Fruit fly (Drosophila melanogaster) whole organism, embryonic: ENCODE results near the gene Ubi-p63E.

ENCODE experiments used
- Aef1 ChIP-seq: fragments of 200-800 bp; sonication (Bioruptor generic); IDR thresholded peaks from 3 replicates; pipeline ENCODE4 v1.3.6; 2022; ENCODE audit warnings: missing biosample characterization, missing genetic modification characterization
- Atf6 ChIP-seq: fragments of 200-800 bp; sonication (Bioruptor generic); IDR thresholded peaks from 2 replicates; pipeline ENCODE4 v1.3.6; 2022; ENCODE audit warnings: missing biosample characterization, missing genetic modification characterization
- Awh ChIP-seq: fragments of 200-800 bp; sonication (Bioruptor generic); IDR thresholded peaks from 2 replicates; pipeline ENCODE4, ENCODE4 v1.3.6; 2022; ENCODE audit warnings: missing biosample characterization, missing genetic modification characterization
- Bgb ChIP-seq: fragments of 200-800 bp; sonication (Bioruptor generic); IDR thresholded peaks from 2 replicates; pipeline ENCODE4 v1.3.6; 2022; ENCODE audit warnings: missing biosample characterization, missing genetic modification characterization; ENCODE audit not compliant: partially characterized antibody
- CG10366 ChIP-seq: fragments of 200-800 bp; sonication (Bioruptor generic); IDR thresholded peaks from 2 replicates; pipeline ENCODE4 v1.3.6; 2022; ENCODE audit warnings: missing biosample characterization, missing genetic modification characterization
- CG10654 ChIP-seq: fragments of 200-800 bp; sonication (Bioruptor generic); optimal IDR thresholded peaks from 2 replicates; lab custom pipeline; 2016; ENCODE audit warnings: missing biosample characterization, missing genetic modification characterization
- CG10979 ChIP-seq: fragments of 200-800 bp; sonication (Bioruptor generic); optimal IDR thresholded peaks from 2 replicates; lab custom pipeline; 2018; ENCODE audit warnings: missing biosample characterization, mild to moderate bottlenecking, missing genetic modification characterization, moderate library complexity
- CG12155 ChIP-seq: fragments of 200-800 bp; sonication (Bioruptor generic); optimal IDR thresholded peaks from 3 replicates; lab custom pipeline; 2016; ENCODE audit warnings: missing biosample characterization, missing genetic modification characterization
- CG13287 ChIP-seq: fragments of 200-800 bp; sonication (Bioruptor generic); IDR thresholded peaks from 2 replicates; pipeline ENCODE4 v1.3.6; 2022; ENCODE audit warnings: missing biosample characterization, missing genetic modification characterization; ENCODE audit not compliant: partially characterized antibody
- CG14710 ChIP-seq: fragments of 200-800 bp; sonication (Bioruptor generic); optimal IDR thresholded peaks from 3 replicates; lab custom pipeline; 2019; ENCODE audit warnings: missing biosample characterization, mild to moderate bottlenecking, missing genetic modification characterization, moderate library complexity
- CG18619 ChIP-seq: fragments of 200-800 bp; sonication (Bioruptor generic); optimal IDR thresholded peaks from 3 replicates; lab custom pipeline; 2017; ENCODE audit warnings: missing biosample characterization, mild to moderate bottlenecking, missing genetic modification characterization
- CG2129 ChIP-seq: fragments of 200-800 bp; sonication (Bioruptor generic); IDR thresholded peaks from 2 replicates; pipeline ENCODE4 v1.3.6; 2022; ENCODE audit warnings: missing biosample characterization, missing genetic modification characterization; ENCODE audit not compliant: partially characterized antibody
- CG2199 ChIP-seq: fragments of 200-800 bp; sonication (Bioruptor generic); IDR thresholded peaks from 3 replicates; pipeline ENCODE4 v1.3.6; 2022; ENCODE audit warnings: missing biosample characterization, missing genetic modification characterization
- CG31441 ChIP-seq: fragments of 200-800 bp; sonication (Bioruptor generic); IDR thresholded peaks from 2 replicates; pipeline ENCODE4 v1.3.6; 2022; ENCODE audit warnings: missing biosample characterization, missing genetic modification characterization
- CG32772 ChIP-seq: fragments of 200-800 bp; sonication (Bioruptor generic); IDR thresholded peaks from 2 replicates; pipeline ENCODE4 v1.3.6; 2022; ENCODE audit warnings: missing biosample characterization, missing genetic modification characterization
- CG3838 ChIP-seq: fragments of 200-800 bp; sonication (Bioruptor generic); optimal IDR thresholded peaks from 3 replicates; lab custom pipeline; 2016; ENCODE audit warnings: missing biosample characterization, missing genetic modification characterization
- CG4707 ChIP-seq: fragments of 200-800 bp; sonication (Bioruptor generic); optimal IDR thresholded peaks from 2 replicates; lab custom pipeline; 2018; ENCODE audit warnings: missing biosample characterization, mild to moderate bottlenecking, missing genetic modification characterization, moderate library complexity
- CG4820 ChIP-seq: fragments of 200-800 bp; sonication (Bioruptor generic); optimal IDR thresholded peaks from 3 replicates; lab custom pipeline; 2016; ENCODE audit warnings: missing biosample characterization, missing genetic modification characterization
- CG5180 ChIP-seq: fragments of 200-800 bp; sonication (Bioruptor generic); optimal IDR thresholded peaks from 3 replicates; lab custom pipeline; 2017; ENCODE audit warnings: missing biosample characterization, missing genetic modification characterization, mild to moderate bottlenecking, moderate library complexity, missing genetic modification reagents
- CG9437 ChIP-seq: fragments of 200-800 bp; sonication (Bioruptor generic); optimal IDR thresholded peaks from 2 replicates; lab custom pipeline; 2018; ENCODE audit warnings: missing biosample characterization, mild to moderate bottlenecking, missing genetic modification characterization
- Camta ChIP-seq: fragments of 200-800 bp; sonication (Bioruptor generic); optimal IDR thresholded peaks from 2 replicates; lab custom pipeline; 2016; ENCODE audit warnings: missing biosample characterization, missing genetic modification characterization
- Drgx ChIP-seq: fragments of 200-800 bp; sonication (Bioruptor generic); IDR thresholded peaks from 2 replicates; pipeline ENCODE4 v1.3.6; 2022; ENCODE audit warnings: missing biosample characterization, missing genetic modification characterization
- Eip74EF ChIP-seq, 2 experiments: fragments of 200-800 bp in 1 of 2; fragments of >200 bp in 1 of 2; sonication (Bioruptor generic) in 1 of 2; optimal IDR thresholded peaks; 2 replicates each; lab custom pipeline; 2017 to 2019; ENCODE audit warnings: missing biosample characterization in 2 of 2, missing genetic modification characterization in 2 of 2, mild to moderate bottlenecking in 1 of 2, moderate library complexity in 1 of 2
- HHEX ChIP-seq: fragments of 200-800 bp; sonication (Bioruptor generic); optimal IDR thresholded peaks from 3 replicates; lab custom pipeline; 2017; ENCODE audit warnings: missing biosample characterization, mild to moderate bottlenecking, missing genetic modification characterization, missing genetic modification reagents
- Hmr ChIP-seq: fragments of 200-800 bp; sonication (Bioruptor generic); optimal IDR thresholded peaks from 3 replicates; lab custom pipeline; 2017; ENCODE audit warnings: mild to moderate bottlenecking, missing biosample characterization, missing genetic modification reagents, missing genetic modification characterization
- Jarid2 ChIP-seq: fragments of 200-800 bp; sonication (Bioruptor generic); optimal IDR thresholded peaks from 3 replicates; lab custom pipeline; 2017; ENCODE audit warnings: mild to moderate bottlenecking, missing biosample characterization, missing genetic modification reagents, missing genetic modification characterization
- Lhr ChIP-seq: fragments of 200-800 bp; sonication (Bioruptor generic); optimal IDR thresholded peaks from 3 replicates; lab custom pipeline; 2017; ENCODE audit warnings: mild to moderate bottlenecking, missing biosample characterization, missing genetic modification reagents, missing genetic modification characterization
- Med ChIP-seq: fragments of 200-800 bp; sonication (Bioruptor generic); peaks from one replicate; lab custom pipeline; 2016; ENCODE audit warnings: missing biosample characterization, missing genetic modification characterization, mild to moderate bottlenecking, inconsistent platforms, moderate library complexity
- Mes4 ChIP-seq: fragments of 200-800 bp; sonication (Bioruptor generic); optimal IDR thresholded peaks from 2 replicates; lab custom pipeline; 2016; ENCODE audit warnings: missing biosample characterization, missing genetic modification characterization
- Mrtf ChIP-seq: fragments of 200-800 bp; sonication (Bioruptor generic); IDR thresholded peaks from 3 replicates; pipeline ENCODE4 v1.3.6; 2022; ENCODE audit warnings: missing biosample characterization, missing genetic modification characterization
- Oli ChIP-seq: fragments of 200-800 bp; sonication (Bioruptor generic); optimal IDR thresholded peaks from 2 replicates; lab custom pipeline; 2018; ENCODE audit warnings: missing biosample characterization, mild to moderate bottlenecking, missing genetic modification characterization, moderate library complexity
- Trl ChIP-seq, 3 experiments: fragments of >200 bp in 2 of 3; fragments of 200-800 bp in 1 of 3; sonication (Bioruptor generic) in 1 of 3; optimal IDR thresholded peaks; 2 replicates in 1 of 3; 3 replicates in 2 of 3; lab custom pipeline; 2016 to 2017; ENCODE audit warnings: missing biosample characterization in 1 of 3, missing genetic modification characterization in 1 of 3
- crp ChIP-seq, 2 experiments: fragments of 200-800 bp; sonication (Bioruptor generic); optimal IDR thresholded peaks; 2 replicates in 1 of 2; 3 replicates in 1 of 2; lab custom pipeline; 2017; ENCODE audit warnings: missing biosample characterization in 2 of 2, missing genetic modification characterization in 2 of 2, mild to moderate bottlenecking in 1 of 2, moderate library complexity in 1 of 2
- dm ChIP-seq: fragments of 200-800 bp; sonication (Bioruptor generic); optimal IDR thresholded peaks from 3 replicates; lab custom pipeline; 2016; ENCODE audit warnings: missing biosample characterization, missing genetic modification characterization
- jumu ChIP-seq: fragments of 200-800 bp; sonication (Bioruptor generic); optimal IDR thresholded peaks from 3 replicates; lab custom pipeline; 2016; ENCODE audit warnings: missing biosample characterization, missing genetic modification characterization
- mld ChIP-seq: fragments of 200-800 bp; sonication (Bioruptor generic); IDR thresholded peaks from 3 replicates; pipeline ENCODE4 v1.3.6; 2022; ENCODE audit warnings: missing biosample characterization, missing genetic modification characterization; ENCODE audit not compliant: partially characterized antibody
- nerfin-1 ChIP-seq: fragments of 200-800 bp; sonication (Bioruptor generic); optimal IDR thresholded peaks from 3 replicates; lab custom pipeline; 2019; ENCODE audit warnings: missing biosample characterization, mild to moderate bottlenecking, missing genetic modification characterization, moderate library complexity
- nom ChIP-seq: fragments of 200-800 bp; sonication (Bioruptor generic); optimal IDR thresholded peaks from 2 replicates; lab custom pipeline; 2017; ENCODE audit warnings: missing biosample characterization, missing genetic modification characterization, mild to moderate bottlenecking, moderate library complexity, missing genetic modification reagents
- oc ChIP-seq: fragments of 200-800 bp; sonication (Bioruptor generic); optimal IDR thresholded peaks from 2 replicates; lab custom pipeline; 2018; ENCODE audit warnings: missing biosample characterization, mild to moderate bottlenecking, missing genetic modification characterization, moderate library complexity
- org-1 ChIP-seq: fragments of 200-800 bp; sonication (Bioruptor generic); optimal IDR thresholded peaks from 2 replicates; lab custom pipeline; 2017; ENCODE audit warnings: missing biosample characterization, missing genetic modification characterization
- scrt ChIP-seq: fragments of 200-800 bp; sonication (Bioruptor generic); optimal IDR thresholded peaks from 2 replicates; lab custom pipeline; 2018; ENCODE audit warnings: missing biosample characterization, mild to moderate bottlenecking, missing genetic modification characterization, moderate library complexity
- sens-2 ChIP-seq: fragments of 200-800 bp; sonication (Bioruptor generic); IDR thresholded peaks from 2 replicates; pipeline ENCODE4 v1.3.6; 2022; ENCODE audit warnings: missing biosample characterization, missing genetic modification characterization
- sisA ChIP-seq: fragments of 200-800 bp; sonication (Bioruptor generic); IDR thresholded peaks from 2 replicates; pipeline ENCODE4 v1.3.6; 2022; ENCODE audit warnings: missing biosample characterization, missing genetic modification characterization
- slbo ChIP-seq: fragments of 200-800 bp; sonication (Bioruptor generic); IDR thresholded peaks from 2 replicates; pipeline ENCODE4 v1.3.6; 2022; ENCODE audit warnings: missing biosample characterization, missing genetic modification characterization
- sr ChIP-seq: fragments of 200-800 bp; sonication (Bioruptor generic); IDR thresholded peaks from 3 replicates; pipeline ENCODE4 v1.3.6; 2022; ENCODE audit warnings: missing biosample characterization, missing genetic modification characterization
- sug ChIP-seq: fragments of 200-800 bp; optimal IDR thresholded peaks from 2 replicates; lab custom pipeline; 2019; ENCODE audit warnings: missing biosample characterization, mild to moderate bottlenecking, missing genetic modification characterization, moderate library complexity
- toy ChIP-seq: fragments of 200-800 bp; sonication (Bioruptor generic); IDR thresholded peaks from 2 replicates; pipeline ENCODE4 v1.3.6; 2022; ENCODE audit warnings: missing biosample characterization, missing genetic modification characterization
- vvl ChIP-seq: fragments of 200-800 bp; sonication (Bioruptor generic); IDR thresholded peaks from 2 replicates; pipeline ENCODE4 v1.3.6; 2022; ENCODE audit warnings: missing biosample characterization, missing genetic modification characterization
- zen2 ChIP-seq: fragments of 200-800 bp; sonication (Bioruptor generic); IDR thresholded peaks from 3 replicates; pipeline ENCODE4 v1.3.6; 2022; ENCODE audit warnings: missing biosample characterization, missing genetic modification characterization; ENCODE audit not compliant: partially characterized antibody

Ubi-p63E gene

DNA sequence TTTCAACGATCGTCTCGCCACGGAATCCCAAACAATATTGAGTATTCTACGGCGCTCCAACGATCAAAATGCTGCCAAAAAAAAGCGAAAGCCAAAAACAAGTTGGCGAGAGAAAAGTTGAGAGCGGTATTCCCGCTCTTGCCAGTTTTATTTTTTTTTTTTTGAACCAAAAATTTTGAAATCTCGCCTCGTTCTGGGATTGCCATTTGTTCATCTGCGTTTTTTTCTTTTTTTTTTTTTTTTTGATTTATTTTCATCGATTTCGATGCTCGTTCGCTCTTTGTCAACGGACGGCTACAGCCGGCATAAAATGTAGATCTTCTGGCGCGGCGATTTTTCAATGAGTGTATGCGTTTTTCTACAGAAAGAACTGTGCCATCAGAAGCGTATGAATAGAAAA lies 30.6 kb upstream of the Ubi-p63E start:
- no peak for TF ChIP-seq vvl
- TF ChIP-seq CG32772 (GFP tag; lab: Robert Waterston, UW) = 0 out of 2 replicates have a peak, but pooled peaks have one; percentile 24
- no peak for TF ChIP-seq zen2 (GFP tag; lab: Robert Waterston, UW)
- TF ChIP-seq Awh (GFP tag; lab: Robert Waterston, UW) = no peak
- TF ChIP-seq Mrtf (GFP tag; lab: Robert Waterston, UW) = no peak
- no peak for TF ChIP-seq HHEX (GFP tag; lab: Kevin White, UChicago)
- no peak for TF ChIP-seq oc (tag; lab: Kevin White, UChicago)
- 0 out of 2 replicates have a peak, but pooled peaks have one; percentile 12 for TF ChIP-seq slbo (GFP tag; lab: Robert Waterston, UW)
- TF ChIP-seq Bgb (GFP tag; lab: Robert Waterston, UW) = no peak
- no peak for TF ChIP-seq CG31441 (GFP tag; lab: Robert Waterston, UW)
- no peak for TF ChIP-seq CG14710 (tag; lab: Kevin White, UChicago)
- no peak for TF ChIP-seq dm (GFP tag; lab: Kevin White, UChicago)
- no peak for TF ChIP-seq CG4707
- no peak for TF ChIP-seq Mes4 (GFP tag; lab: Kevin White, UChicago)
- TF ChIP-seq CG2129 = no peak
- no peak for TF ChIP-seq CG2199 (GFP tag; lab: Robert Waterston, UW)
- peak; percentile 47 for TF ChIP-seq Med
- peak in 1 of 2 experiments; percentile 31 for TF ChIP-seq Trl (optimal IDR thresholded peaks at IDR 0.05; lab: Kevin White, UChicago)
- no peak for TF ChIP-seq Trl (GFP tag; optimal IDR thresholded peaks at IDR 0.05; lab: Kevin White, UChicago)
- TF ChIP-seq Drgx (GFP tag; lab: Robert Waterston, UW) = peak; percentile 79

DNA sequence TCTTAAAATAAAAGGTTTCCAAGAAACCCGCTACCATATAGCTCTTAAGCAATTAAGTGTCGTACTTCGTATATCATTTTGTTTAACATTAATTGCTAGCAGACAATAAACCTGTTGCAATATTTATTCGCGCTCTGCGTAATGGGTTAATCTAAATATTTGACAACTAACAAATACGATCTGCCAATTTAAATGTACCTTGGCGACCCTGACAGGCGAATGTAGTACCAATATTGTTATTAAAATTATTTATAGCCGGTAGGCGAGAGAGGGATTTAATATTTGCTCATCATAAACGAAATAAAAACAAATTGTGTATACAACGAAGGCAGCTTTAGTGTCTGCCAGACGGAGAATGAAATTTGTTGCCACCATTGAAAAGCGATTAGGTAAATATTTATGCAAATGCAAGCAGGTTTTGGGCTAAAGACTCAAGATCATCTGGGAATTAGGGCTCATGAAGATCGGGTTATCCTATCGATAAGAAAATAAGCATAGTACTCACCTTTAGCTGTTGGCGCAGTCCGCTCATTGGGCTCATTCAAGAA lies 29.8 kb upstream of the Ubi-p63E start:
- 0 out of 2 replicates have a peak, but pooled peaks have one; percentile 26 for TF ChIP-seq Atf6 (GFP tag; lab: Robert Waterston, UW)
- peak; percentile 43 for TF ChIP-seq scrt (GFP tag; lab: Kevin White, UChicago)
- no peak for TF ChIP-seq Oli (tag; lab: Kevin White, UChicago)
- TF ChIP-seq CG12155 (GFP tag; lab: Kevin White, UChicago) = no peak
- TF ChIP-seq CG10366 (GFP tag; lab: Robert Waterston, UW) = no peak
- TF ChIP-seq jumu (GFP tag; lab: Kevin White, UChicago) = no peak
- TF ChIP-seq CG10654 (GFP tag; lab: Kevin White, UChicago) = no peak
- no peak for TF ChIP-seq sisA (GFP tag; lab: Robert Waterston, UW)
- TF ChIP-seq toy (GFP tag; lab: Robert Waterston, UW) = no peak
- TF ChIP-seq Jarid2 (GFP tag; lab: Kevin White, UChicago) = no peak
- no peak for TF ChIP-seq Eip74EF (GFP tag; optimal IDR thresholded peaks at IDR 0.05; lab: Kevin White, UChicago)
- TF ChIP-seq Hmr (GFP tag; lab: Kevin White, UChicago) = peak; percentile 72
- no peak for TF ChIP-seq crp (GFP tag; optimal IDR thresholded peaks at IDR 0.05; lab: Kevin White, UChicago)
- TF ChIP-seq CG3838 = no peak
- TF ChIP-seq sens-2 (GFP tag; lab: Robert Waterston, UW) = no peak
- TF ChIP-seq CG10979 (tag; lab: Kevin White, UChicago) = no peak
- TF ChIP-seq Camta (GFP tag; lab: Kevin White, UChicago) = no peak
- TF ChIP-seq CG4820 (GFP tag; lab: Kevin White, UChicago) = no peak
- TF ChIP-seq Lhr (GFP tag; lab: Kevin White, UChicago) = no peak
- TF ChIP-seq HHEX (GFP tag; lab: Kevin White, UChicago) = peak; percentile 29
- TF ChIP-seq CG13287 = no peak
- no peak for TF ChIP-seq CG9437 (GFP tag; lab: Kevin White, UChicago)
- no peak for TF ChIP-seq sr
- TF ChIP-seq nom (GFP tag; lab: Kevin White, UChicago) = no peak
- TF ChIP-seq mld (GFP tag; lab: Robert Waterston, UW) = no peak
- no peak for TF ChIP-seq nerfin-1
- peak; percentile 19 for TF ChIP-seq sug (tag; lab: Kevin White, UChicago)
- no peak for TF ChIP-seq org-1
- no peak for TF ChIP-seq CG5180 (GFP tag; lab: Kevin White, UChicago)
- TF ChIP-seq CG18619 = peak; percentile 16
- TF ChIP-seq Aef1 (GFP tag; lab: Robert Waterston, UW) = no peak
